Worm (Caenorhabditis elegans) whole organism, young adult: ENCODE measurements around the gene T26E4.2.
"Not testable (repeated sequence)": the region's sequence is repeated elsewhere in the genome, so short reads cannot be mapped to it uniquely, and the experiment has no call there.

Source experiments
- B0261.1 ChIP-seq: sonication (generic microtip); optimal IDR thresholded peaks from 2 replicates; lab custom pipeline; 2016; ENCODE audit warnings: mild to moderate bottlenecking, missing genetic modification characterization, moderate library complexity, missing compliant biosample characterization
- B0336.3 ChIP-seq: fragments of 200-800 bp; sonication (Bioruptor generic); IDR thresholded peaks from 2 replicates; pipeline ENCODE4 v1.3.6; 2022; ENCODE audit warnings: missing genetic modification characterization, missing compliant biosample characterization
- C17E4.6 ChIP-seq: fragments of 200-800 bp; sonication (Bioruptor generic); IDR thresholded peaks from 2 replicates; pipeline ENCODE4 v1.3.6; 2022; ENCODE audit warnings: missing genetic modification reagents, missing genetic modification characterization, missing compliant biosample characterization
- D2030.7 ChIP-seq: fragments of 200-800 bp; sonication (Bioruptor generic); IDR thresholded peaks from 2 replicates; pipeline ENCODE4 v1.3.6; 2022; ENCODE audit warnings: missing genetic modification reagents, missing genetic modification characterization, missing compliant biosample characterization
- F33H1.4 ChIP-seq: fragments of 200-800 bp; sonication (Bioruptor generic); IDR thresholded peaks from 2 replicates; pipeline ENCODE4 v1.3.6; 2022; ENCODE audit warnings: missing genetic modification reagents, missing genetic modification characterization, missing compliant biosample characterization
- F37B4.10 ChIP-seq: fragments of 200-800 bp; sonication (Bioruptor generic); IDR thresholded peaks from 2 replicates; pipeline ENCODE4 v1.3.6; 2022; ENCODE audit warnings: missing genetic modification characterization, missing compliant biosample characterization
- F39B2.1 ChIP-seq: fragments of 200-800 bp; sonication (Bioruptor generic); IDR thresholded peaks from 2 replicates; pipeline ENCODE4 v1.3.6; 2022; ENCODE audit warnings: missing genetic modification reagents, missing genetic modification characterization, missing compliant biosample characterization
- Y53F4B.3 ChIP-seq: fragments of 200-800 bp; sonication (Bioruptor generic); IDR thresholded peaks from 2 replicates; pipeline ENCODE4 v1.3.6; 2022; ENCODE audit warnings: missing genetic modification reagents, missing genetic modification characterization, missing compliant biosample characterization
- Y56A3A.18 ChIP-seq: fragments of 200-800 bp; sonication (Bioruptor generic); IDR thresholded peaks from 2 replicates; pipeline ENCODE4 v1.3.6; 2022; ENCODE audit warnings: missing genetic modification reagents, missing genetic modification characterization, missing compliant biosample characterization
- Y67H2A.10 ChIP-seq: fragments of 200-800 bp; sonication (Bioruptor generic); conservative IDR thresholded peaks from 2 replicates; pipeline ENCODE4 v1.3.6; 2022; ENCODE audit warnings: missing genetic modification reagents, missing genetic modification characterization, missing compliant biosample characterization
- attf-6 ChIP-seq: fragments of 200-800 bp; sonication (Bioruptor generic); IDR thresholded peaks from 2 replicates; pipeline ENCODE4 v1.3.6; 2022; ENCODE audit warnings: missing genetic modification reagents, missing genetic modification characterization, missing compliant biosample characterization
- bed-1 ChIP-seq: fragments of 200-800 bp; sonication (Bioruptor generic); IDR thresholded peaks from 2 replicates; pipeline ENCODE4 v1.3.6; 2022; ENCODE audit warnings: missing genetic modification reagents, missing genetic modification characterization, missing compliant biosample characterization
- bed-2 ChIP-seq: fragments of 200-800 bp; sonication (Bioruptor generic); IDR thresholded peaks from 2 replicates; pipeline ENCODE4 v1.3.6; 2022; ENCODE audit warnings: missing genetic modification reagents, missing genetic modification characterization, missing compliant biosample characterization
- cebp-2 ChIP-seq: fragments of 200-800 bp; sonication (Bioruptor generic); IDR thresholded peaks from 2 replicates; pipeline ENCODE4 v1.3.6; 2022; ENCODE audit warnings: missing genetic modification characterization, missing compliant biosample characterization
- ceh-100 ChIP-seq: fragments of 200-800 bp; sonication (Bioruptor generic); IDR thresholded peaks from 2 replicates; pipeline ENCODE4 v1.3.6; 2022; ENCODE audit warnings: missing genetic modification reagents, missing genetic modification characterization, missing compliant biosample characterization
- ceh-40 ChIP-seq: fragments of 200-800 bp; sonication (Bioruptor generic); IDR thresholded peaks from 2 replicates; pipeline ENCODE4 v1.3.6; 2022; ENCODE audit warnings: missing genetic modification characterization, missing compliant biosample characterization
- ceh-58 ChIP-seq: fragments of 200-800 bp; sonication (Bioruptor generic); IDR thresholded peaks from 2 replicates; pipeline ENCODE4 v1.3.6; 2022; ENCODE audit warnings: missing genetic modification characterization, missing compliant biosample characterization
- ceh-91 ChIP-seq: fragments of 200-800 bp; sonication (Bioruptor generic); IDR thresholded peaks from 2 replicates; pipeline ENCODE4 v1.3.6; 2022; ENCODE audit warnings: missing genetic modification reagents, missing genetic modification characterization, missing compliant biosample characterization
- die-1 ChIP-seq: sonication (generic microtip); optimal IDR thresholded peaks from 2 replicates; lab custom pipeline; 2016; ENCODE audit warnings: missing genotype, mild to moderate bottlenecking, missing genetic modification characterization, missing compliant biosample characterization
- dox-1 ChIP-seq: fragments of 200-800 bp; sonication (Bioruptor generic); IDR thresholded peaks from 2 replicates; pipeline ENCODE4 v1.3.6; 2022; ENCODE audit warnings: missing genetic modification reagents, missing genetic modification characterization, missing compliant biosample characterization
- efl-1 ChIP-seq: fragments of 150-350 bp; optimal IDR thresholded peaks from 2 replicates; lab custom pipeline; 2014; ENCODE audit warnings: missing biosample characterization, missing genetic modification reagents, missing genetic modification characterization
- egl-44 ChIP-seq: fragments of 200-800 bp; sonication (Bioruptor generic); IDR thresholded peaks from 2 replicates; pipeline ENCODE4 v1.3.6; 2022; ENCODE audit warnings: missing genetic modification reagents, missing genetic modification characterization, missing compliant biosample characterization
- hmg-1.2 ChIP-seq: fragments of 200-800 bp; sonication (Bioruptor generic); IDR thresholded peaks from 2 replicates; pipeline ENCODE4 v1.3.6; 2022; ENCODE audit warnings: missing genetic modification reagents, missing genetic modification characterization, missing compliant biosample characterization
- hmg-20 ChIP-seq: fragments of 200-800 bp; sonication (Bioruptor generic); IDR thresholded peaks from 2 replicates; pipeline ENCODE4 v1.3.6; 2022; ENCODE audit warnings: missing genetic modification reagents, missing genetic modification characterization, missing compliant biosample characterization
- hrde-1 ChIP-seq: sonication (generic microtip); optimal IDR thresholded peaks from 2 replicates; lab custom pipeline; 2016; ENCODE audit warnings: missing genetic modification characterization, mild to moderate bottlenecking, missing compliant biosample characterization, moderate library complexity, missing genotype, missing genetic modification reagents, borderline replicate concordance
- hsf-1 ChIP-seq: fragments of 200-800 bp; sonication (Bioruptor generic); IDR thresholded peaks from 2 replicates; pipeline ENCODE4 v1.3.6; 2022; ENCODE audit warnings: missing genetic modification reagents, missing genetic modification characterization, missing compliant biosample characterization
- lin-26 ChIP-seq: fragments of 200-800 bp; sonication (Bioruptor generic); IDR thresholded peaks from 2 replicates; pipeline ENCODE4 v1.3.6; 2022; ENCODE audit warnings: missing genetic modification reagents, missing genetic modification characterization, missing compliant biosample characterization
- lir-1 ChIP-seq: fragments of 200-800 bp; sonication (Bioruptor generic); conservative IDR thresholded peaks from 2 replicates; pipeline ENCODE4 v1.3.6; 2022; ENCODE audit warnings: missing genetic modification reagents, missing genetic modification characterization, missing compliant biosample characterization
- madf-3 ChIP-seq: fragments of 200-800 bp; sonication (Bioruptor generic); IDR thresholded peaks from 2 replicates; pipeline ENCODE4 v1.3.6; 2022; ENCODE audit warnings: missing genetic modification reagents, missing genetic modification characterization, missing compliant biosample characterization
- madf-6 ChIP-seq: fragments of 200-800 bp; sonication (Bioruptor generic); IDR thresholded peaks from 2 replicates; pipeline ENCODE4 v1.3.6; 2022; ENCODE audit warnings: missing genetic modification reagents, missing genetic modification characterization, missing compliant biosample characterization
- madf-8 ChIP-seq: fragments of 200-800 bp; sonication (Bioruptor generic); conservative IDR thresholded peaks from 2 replicates; pipeline ENCODE4 v1.3.6; 2022; ENCODE audit warnings: missing genetic modification reagents, missing genetic modification characterization, missing compliant biosample characterization
- mcd-1 ChIP-seq: fragments of 200-800 bp; sonication (Bioruptor generic); IDR thresholded peaks from 2 replicates; pipeline ENCODE4 v1.3.6; 2022; ENCODE audit warnings: missing genetic modification reagents, missing genetic modification characterization, missing compliant biosample characterization
- nhr-27 ChIP-seq: fragments of 200-800 bp; sonication (Bioruptor generic); optimal IDR thresholded peaks from 2 replicates; lab custom pipeline; 2018; ENCODE audit warnings: mild to moderate bottlenecking, missing genetic modification characterization, moderate library complexity, missing compliant biosample characterization
- pbrm-1 ChIP-seq: fragments of 200-800 bp; sonication (Bioruptor generic); IDR thresholded peaks from 2 replicates; pipeline ENCODE4 v1.3.6; 2022; ENCODE audit warnings: missing genetic modification reagents, missing genetic modification characterization, missing compliant biosample characterization
- rcor-1 ChIP-seq: fragments of 200-800 bp; sonication (Bioruptor generic); IDR thresholded peaks from 2 replicates; pipeline ENCODE4 v1.3.6; 2022; ENCODE audit warnings: missing genetic modification reagents, missing genetic modification characterization, missing compliant biosample characterization
- rpc-1 ChIP-seq, 2 experiments: fragments of 150-350 bp in 1 of 2; sonication (generic microtip) in 1 of 2; optimal IDR thresholded peaks; 2 replicates each; lab custom pipeline; 2014 to 2018; ENCODE audit warnings: missing biosample characterization in 1 of 2, missing genetic modification characterization in 1 of 2, missing genetic modification reagents in 1 of 2, missing genotype in 1 of 2
- sea-2 ChIP-seq: fragments of 200-800 bp; sonication (Bioruptor generic); IDR thresholded peaks from 2 replicates; pipeline ENCODE4 v1.3.6; 2022; ENCODE audit warnings: missing genetic modification characterization, missing compliant biosample characterization
- zfh-2 ChIP-seq: fragments of 200-800 bp; sonication (Bioruptor generic); conservative IDR thresholded peaks from 2 replicates; pipeline ENCODE4 v1.3.6; 2022; ENCODE audit warnings: missing genetic modification reagents, missing genetic modification characterization, missing compliant biosample characterization
- ztf-18 ChIP-seq: sonication (generic microtip); optimal IDR thresholded peaks from 2 replicates; lab custom pipeline; 2016; ENCODE audit warnings: missing genotype, mild to moderate bottlenecking, missing genetic modification characterization, missing compliant biosample characterization
- ztf-25 ChIP-seq: fragments of 200-800 bp; sonication (Bioruptor generic); IDR thresholded peaks from 2 replicates; pipeline ENCODE4 v1.3.6; 2022; ENCODE audit warnings: missing genetic modification reagents, missing genetic modification characterization, missing compliant biosample characterization
- ztf-26 ChIP-seq: sonication (generic microtip); optimal IDR thresholded peaks from 2 replicates; lab custom pipeline; 2017; ENCODE audit warnings: missing genetic modification characterization, missing compliant biosample characterization
- ztf-28 ChIP-seq: fragments of 200-800 bp; sonication (Bioruptor generic); IDR thresholded peaks from 2 replicates; pipeline ENCODE4 v1.3.6; 2022; ENCODE audit warnings: missing genetic modification reagents, missing genetic modification characterization, missing compliant biosample characterization
- ztf-3 ChIP-seq: fragments of 200-800 bp; sonication (Bioruptor generic); optimal IDR thresholded peaks from 2 replicates; lab custom pipeline; 2018; ENCODE audit warnings: mild to moderate bottlenecking, missing genetic modification characterization, missing compliant biosample characterization

T26E4.2 gene

DNA sequence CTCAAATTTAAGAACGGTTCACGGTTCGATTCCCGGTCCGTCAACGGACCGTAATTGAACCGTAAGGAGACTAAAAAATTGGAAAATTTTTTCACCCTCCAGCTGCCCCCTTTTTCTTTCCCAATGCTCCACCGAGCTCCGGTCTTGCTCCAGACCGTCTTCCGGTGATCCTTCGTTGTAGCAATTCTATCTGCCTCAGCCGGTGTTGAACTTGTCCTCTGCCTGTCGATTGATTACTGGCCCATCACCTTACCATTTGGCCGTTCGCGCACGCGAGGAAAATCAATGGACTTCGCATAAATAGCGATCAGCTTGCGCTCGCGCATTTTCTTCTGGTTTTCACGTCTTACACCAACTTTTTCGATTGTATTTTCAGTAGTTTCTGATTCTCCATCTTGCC, 13.8 kb upstream of the T26E4.2 start (continued):
- TF ChIP-seq dox-1 (GFP tag; lab: Robert Waterston, UW) (peak; percentile 83), lir-1 (GFP tag; lab: Robert Waterston, UW) (0 out of 2 replicates have a peak, but pooled peaks have one; percentile 37), sea-2 (0 out of 2 replicates have a peak, but pooled peaks have one; percentile 60), B0261.1 (peak; percentile 60), madf-3 (peak; percentile 81), ztf-28 (GFP tag; lab: Robert Waterston, UW) (peak; percentile 77; the same call in 1 of the 2 replicates), hmg-1.2 (GFP tag; lab: Robert Waterston, UW) (peak; percentile 65), Y53F4B.3 (GFP tag; lab: Robert Waterston, UW) (peak; percentile 76), F37B4.10 (peak; percentile 89; the same call in 1 of the 2 replicates), F33H1.4 (peak; percentile 27; the same call in 1 of the 2 replicates), rcor-1 (GFP tag; lab: Robert Waterston, UW) (peak; percentile 80), die-1 (tag; lab: Kevin White, UChicago) (peak; percentile 28), ztf-25 (GFP tag; lab: Robert Waterston, UW) (peak; percentile 72; the same call in 1 of the 2 replicates), mcd-1 (peak; percentile 79), madf-8 (peak; percentile 39), B0336.3 (GFP tag; lab: Robert Waterston, UW) (0 out of 2 replicates have a peak, but pooled peaks have one; percentile 30), hmg-20 (peak; percentile 75), lin-26 (peak; percentile 99), egl-44 (GFP tag; lab: Robert Waterston, UW) (peak; percentile 95), Y56A3A.18 (GFP tag; lab: Robert Waterston, UW) (peak; percentile 66), ceh-58 (GFP tag; lab: Robert Waterston, UW) (peak; percentile 91), F39B2.1 (GFP tag; lab: Robert Waterston, UW) (peak; percentile 74), cebp-2 (GFP tag; lab: Robert Waterston, UW) (peak; percentile 94; the same call in 1 of the 2 replicates), bed-2 (peak; percentile 85), hrde-1 (tag; lab: Kevin White, UChicago) (peak; percentile 17), bed-1 (peak; percentile 84; the same call in 1 of the 2 replicates), attf-6 (GFP tag; lab: Robert Waterston, UW) (peak; percentile 89), pbrm-1 (GFP tag; lab: Robert Waterston, UW) (peak; percentile 76), ceh-40 (GFP tag; lab: Robert Waterston, UW) (0 out of 2 replicates have a peak, but pooled peaks have one; percentile 40), C17E4.6 (GFP tag; lab: Robert Waterston, UW) (peak; percentile 84), rpc-1 (tag; optimal IDR thresholded peaks at IDR 0.05; lab: Kevin White, UChicago) (peak; percentile 61), hsf-1 (GFP tag; lab: Robert Waterston, UW) (peak; percentile 69), ztf-18 (peak; percentile 80), ceh-91 (GFP tag; lab: Robert Waterston, UW) (0 out of 2 replicates have a peak, but pooled peaks have one; percentile 19)
- TF ChIP-seq rpc-1 (optimal IDR thresholded peaks at IDR 0.05; lab: Kevin White, UChicago) = not testable (repeated sequence)

DNA sequence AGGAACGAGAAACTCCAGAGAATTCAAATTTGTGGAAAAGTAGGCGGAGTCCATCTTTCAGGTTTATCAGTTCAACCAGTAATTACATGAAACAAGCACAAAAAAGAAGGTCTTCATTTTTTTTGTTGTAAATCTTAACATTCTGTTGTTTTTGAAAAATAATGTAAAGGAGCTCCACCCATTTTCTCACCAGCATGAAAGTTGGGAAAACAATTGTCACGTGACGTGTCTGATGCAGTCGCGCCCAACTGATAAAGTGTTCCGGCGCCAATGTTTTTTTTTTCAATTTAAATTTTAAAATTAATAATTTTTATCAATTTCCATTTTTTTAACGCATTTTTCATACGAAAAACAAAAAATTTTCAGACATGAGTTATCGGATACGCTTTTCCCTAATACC, 12.1 kb upstream of the T26E4.2 start, which contains the start of gene F57A10.4:
Gene F57A10.4, plus strand, starts transcription at position 367 of the 400 bp plus-strand sequence.
- TF ChIP-seq madf-6 (GFP tag; lab: Robert Waterston, UW) = peak; percentile 38; the same call in 1 of the 2 replicates
- no peak for TF ChIP-seq F37B4.10
- no peak for TF ChIP-seq nhr-27 (tag; lab: Kevin White, UChicago)
- TF ChIP-seq Y67H2A.10 (GFP tag; lab: Robert Waterston, UW) = no peak
- peak; percentile 35 for TF ChIP-seq ztf-18
- TF ChIP-seq D2030.7 = peak; percentile 46; the same call in 1 of the 2 replicates
- TF ChIP-seq ztf-3 (GFP tag; lab: Kevin White, UChicago) = no peak
- peak; percentile 85 for TF ChIP-seq ceh-100
- TF ChIP-seq mcd-1 = peak; percentile 36; the same call in 1 of the 2 replicates
- TF ChIP-seq efl-1 (GFP tag; lab: Kevin White, UChicago) = peak; percentile 45
- peak; percentile 29; the same call in 1 of the 2 replicates for TF ChIP-seq ceh-91 (GFP tag; lab: Robert Waterston, UW)
- TF ChIP-seq zfh-2 (GFP tag; lab: Robert Waterston, UW) = no peak
- TF ChIP-seq rpc-1 (optimal IDR thresholded peaks at IDR 0.05; lab: Kevin White, UChicago) = no peak
- no peak for TF ChIP-seq rpc-1 (tag; optimal IDR thresholded peaks at IDR 0.05; lab: Kevin White, UChicago)
- no peak for TF ChIP-seq ztf-26
